Worm (Caenorhabditis elegans) whole organism, L2 larva: ENCODE data around the gene Y6G8.6.

Source experiments
- R02D3.7 ChIP-seq: fragments of 150-350 bp; optimal IDR thresholded peaks from 2 replicates; lab custom pipeline; 2014; ENCODE audit warnings: missing biosample characterization, missing genetic modification characterization
- Y55F3AM.14 ChIP-seq: fragments of 200-800 bp; sonication (Bioruptor generic); optimal IDR thresholded peaks from 2 replicates; lab custom pipeline; 2018; ENCODE audit warnings: mild to moderate bottlenecking, missing genetic modification characterization, missing compliant biosample characterization
- aly-2 ChIP-seq: fragments of 150-350 bp; optimal IDR thresholded peaks from 2 replicates; lab custom pipeline; 2014; ENCODE audit warnings: missing biosample characterization, missing genetic modification characterization
- elt-1 ChIP-seq: fragments of 150-350 bp; optimal IDR thresholded peaks from 2 replicates; lab custom pipeline; 2014; ENCODE audit warnings: missing biosample characterization, missing genetic modification characterization
- elt-3 ChIP-seq: sonication (generic microtip); optimal IDR thresholded peaks from 2 replicates; lab custom pipeline; 2017; ENCODE audit warnings: missing biosample characterization, missing genetic modification characterization
- gmeb-1 ChIP-seq: fragments of 150-350 bp; optimal IDR thresholded peaks from 2 replicates; lab custom pipeline; 2014; ENCODE audit warnings: missing biosample characterization, missing genetic modification characterization
- lin-39 ChIP-seq: fragments of 150-350 bp; optimal IDR thresholded peaks from 2 replicates; lab custom pipeline; 2014; ENCODE audit warnings: missing biosample characterization, missing genetic modification reagents, missing genetic modification characterization
- lsy-2 ChIP-seq, 2 experiments: fragments of 150-350 bp in 1 of 2; sonication (generic microtip) in 1 of 2; optimal IDR thresholded peaks; 2 replicates each; lab custom pipeline; 2014 to 2017; ENCODE audit warnings: missing biosample characterization in 2 of 2, missing genetic modification characterization in 2 of 2
- mdl-1 ChIP-seq, 2 experiments: fragments of 150-350 bp in 1 of 2; sonication (generic microtip) in 1 of 2; optimal IDR thresholded peaks; 2 replicates each; lab custom pipeline; 2017; ENCODE audit warnings: missing biosample characterization in 2 of 2, missing genetic modification characterization in 2 of 2
- nhr-25 ChIP-seq: fragments of 150-350 bp; sonication (generic microtip); optimal IDR thresholded peaks from 3 replicates; lab custom pipeline; 2014; ENCODE audit warnings: missing biosample characterization, missing genetic modification characterization
- sma-3 ChIP-seq: sonication (generic microtip); optimal IDR thresholded peaks from 2 replicates; lab custom pipeline; 2016; ENCODE audit warnings: missing genetic modification reagents, missing genetic modification characterization, missing compliant biosample characterization
- snpc-4 ChIP-seq: fragments of 150-350 bp; optimal IDR thresholded peaks from 2 replicates; lab custom pipeline; 2014; ENCODE audit warnings: missing biosample characterization, missing genetic modification characterization
- unc-39 ChIP-seq: fragments of 150-350 bp; optimal IDR thresholded peaks from 2 replicates; lab custom pipeline; 2014; ENCODE audit warnings: missing biosample characterization, missing genetic modification characterization
- zag-1 ChIP-seq: fragments of 150-350 bp; optimal IDR thresholded peaks from 2 replicates; lab custom pipeline; 2014; ENCODE audit warnings: missing biosample characterization, missing genetic modification characterization

ce11 chrV:17598810-17599209 lies 17.9 kb downstream of the Y6G8.6 start, which contains the start of gene Y6G8.2:
- TF ChIP-seq elt-3 (tag; lab: Kevin White, UChicago) = no peak
- TF ChIP-seq elt-1 (tag; lab: Kevin White, UChicago) = no peak
- TF ChIP-seq aly-2 (tag; lab: Kevin White, UChicago) = no peak
- TF ChIP-seq unc-39 (tag; lab: Kevin White, UChicago) = no peak
- no peak for TF ChIP-seq R02D3.7
- no peak for TF ChIP-seq Y55F3AM.14 (GFP tag; lab: Kevin White, UChicago)
- TF ChIP-seq lsy-2 (tag; optimal IDR thresholded peaks at IDR 0.05; lab: Kevin White, UChicago) = no peak
- no peak for TF ChIP-seq lin-39 (tag; lab: Kevin White, UChicago)
- no peak for TF ChIP-seq gmeb-1 (tag; lab: Kevin White, UChicago)
- no peak for TF ChIP-seq zag-1
- TF ChIP-seq snpc-4 (tag; lab: Kevin White, UChicago) = no peak
- no peak for TF ChIP-seq mdl-1 (tag; optimal IDR thresholded peaks at IDR 0.05; lab: Kevin White, UChicago)
- TF ChIP-seq sma-3 = no peak
- TF ChIP-seq nhr-25 = no peak
